Worm (Caenorhabditis elegans): ENCODE measurements around the gene R02D5.8.

Gene R02D5.8

ce11 chrV:14506713-14507675, 12.2 kb downstream of the R02D5.8 start:
- TF ChIP-seq che-1 (tag; optimal IDR thresholded peaks at IDR 0.05) = no peak
- no peak for TF ChIP-seq ceh-19 (GFP tag; optimal IDR thresholded peaks at IDR 0.05)
- peak; percentile 3 for TF ChIP-seq elt-2 (tag; optimal IDR thresholded peaks at IDR 0.05)
- TF ChIP-seq ahr-1 (tag; optimal IDR thresholded peaks at IDR 0.05) = no peak
- no peak for TF ChIP-seq ceh-14 (tag; optimal IDR thresholded peaks at IDR 0.05)
- no peak for TF ChIP-seq ceh-6 (GFP tag; optimal IDR thresholded peaks at IDR 0.05)
- no peak for TF ChIP-seq pha-2 (tag; optimal IDR thresholded peaks at IDR 0.05)
- no peak for TF ChIP-seq dve-1 (tag; optimal IDR thresholded peaks at IDR 0.05)
- no peak for TF ChIP-seq fax-1 (tag; optimal IDR thresholded peaks at IDR 0.05)
- no peak for TF ChIP-seq sox-4 (tag; optimal IDR thresholded peaks at IDR 0.05)
- peak; percentile 6 for TF ChIP-seq unc-55 (GFP tag; optimal IDR thresholded peaks at IDR 0.05)
- no peak for TF ChIP-seq hlh-30 (tag; optimal IDR thresholded peaks at IDR 0.05; ENCODE audit: insufficient read depth)
- TF ChIP-seq fkh-10 (GFP tag; optimal IDR thresholded peaks at IDR 0.05) = no peak
- TF ChIP-seq lin-11 (tag; optimal IDR thresholded peaks at IDR 0.05) = no peak
- no peak for TF ChIP-seq sox-2 (GFP tag; IDR thresholded peaks at IDR 0.05)
- TF ChIP-seq eyg-1 (tag; optimal IDR thresholded peaks at IDR 0.05) = no peak
- TF ChIP-seq madf-2 (tag; optimal IDR thresholded peaks at IDR 0.05) = no peak
- TF ChIP-seq ceh-24 (tag; optimal IDR thresholded peaks at IDR 0.05) = no peak
- peak; percentile 22 for TF ChIP-seq rnt-1 (tag; optimal IDR thresholded peaks at IDR 0.05)
- TF ChIP-seq npax-4 (tag; optimal IDR thresholded peaks at IDR 0.05) = no peak
- no peak for TF ChIP-seq ref-2 (tag; optimal IDR thresholded peaks at IDR 0.05)
- no peak for TF ChIP-seq hlh-8 (tag; optimal IDR thresholded peaks at IDR 0.05)
- no peak for TF ChIP-seq ceh-18 (tag; optimal IDR thresholded peaks at IDR 0.05)
- no peak for TF ChIP-seq ets-4 (tag; optimal IDR thresholded peaks at IDR 0.05)
- no peak for TF ChIP-seq pros-1 (tag; optimal IDR thresholded peaks at IDR 0.05)
- no peak for TF ChIP-seq gmeb-2 (tag; optimal IDR thresholded peaks at IDR 0.05)

- TF ChIP-seq ceh-30 (tag; optimal IDR thresholded peaks at IDR 0.05) (no peak), K02D7.2 (tag; optimal IDR thresholded peaks at IDR 0.05) (no peak), nhr-232 (tag; optimal IDR thresholded peaks at IDR 0.05) (no peak), rnt-1 (tag; optimal IDR thresholded peaks at IDR 0.05) (peak; percentile 45), fkh-6 (tag; optimal IDR thresholded peaks at IDR 0.05) (no peak), npax-4 (tag; optimal IDR thresholded peaks at IDR 0.05) (no peak), syd-9 (tag; optimal IDR thresholded peaks at IDR 0.05) (peak; percentile 11), elt-2 (tag; optimal IDR thresholded peaks at IDR 0.05) (peak; percentile 97), unc-3 (GFP tag; conservative IDR thresholded peaks at IDR 0.05) (no peak), unc-3 (tag; optimal IDR thresholded peaks at IDR 0.05) (no peak), ceh-24 (tag; optimal IDR thresholded peaks at IDR 0.05) (no peak), ref-2 (tag; optimal IDR thresholded peaks at IDR 0.05) (peak; percentile 79), ama-1 (optimal IDR thresholded peaks at IDR 0.05) (no peak), unc-55 (GFP tag; optimal IDR thresholded peaks at IDR 0.05) (no peak), ceh-31 (tag; optimal IDR thresholded peaks at IDR 0.05) (peak; percentile 10), C08G9.2 (tag; optimal IDR thresholded peaks at IDR 0.05) (peak; percentile 16), unc-86 (tag; optimal IDR thresholded peaks at IDR 0.05) (no peak)
Measured at ce11 chrV:14505745-14506214, 13.4 kb downstream of the R02D5.8 start.

- no peak for TF ChIP-seq pha-2 (tag; optimal IDR thresholded peaks at IDR 0.05)
- TF ChIP-seq lin-11 (tag; optimal IDR thresholded peaks at IDR 0.05) = peak; percentile 3
Measured at ce11 chrV:14504774-14505173, 14.4 kb downstream of the R02D5.8 start.
